Worm (Caenorhabditis elegans) whole organism, young adult: ENCODE results near the gene C01C4.3.

ENCODE experiments used
- B0035.1 ChIP-seq: sonication (generic microtip); optimal IDR thresholded peaks from 2 replicates; lab custom pipeline; 2016; ENCODE audit warnings: missing genetic modification characterization, mild to moderate bottlenecking, missing compliant biosample characterization, missing genotype, missing genetic modification reagents
- F10E7.11 ChIP-seq: sonication (generic microtip); optimal IDR thresholded peaks from 2 replicates; lab custom pipeline; 2017; ENCODE audit warnings: mild to moderate bottlenecking, missing genetic modification characterization, moderate library complexity, missing compliant biosample characterization
- F23B12.7 ChIP-seq: sonication (generic microtip); optimal IDR thresholded peaks from 2 replicates; lab custom pipeline; 2017; ENCODE audit warnings: missing genetic modification characterization, mild to moderate bottlenecking, missing compliant biosample characterization, antibody characterized with exemption, moderate library complexity; ENCODE audit not compliant: insufficient read depth
- F33H1.4 ChIP-seq: fragments of 200-800 bp; sonication (Bioruptor generic); IDR thresholded peaks from 2 replicates; pipeline ENCODE4 v1.3.6; 2022; ENCODE audit warnings: missing genetic modification reagents, missing genetic modification characterization, missing compliant biosample characterization
- F37B4.10 ChIP-seq: fragments of 200-800 bp; sonication (Bioruptor generic); IDR thresholded peaks from 2 replicates; pipeline ENCODE4 v1.3.6; 2022; ENCODE audit warnings: missing genetic modification characterization, missing compliant biosample characterization
- F57A8.1 ChIP-seq: fragments of 200-800 bp; sonication (Bioruptor generic); optimal IDR thresholded peaks from 2 replicates; lab custom pipeline; 2018; ENCODE audit warnings: mild to moderate bottlenecking, missing genetic modification characterization, moderate library complexity, missing compliant biosample characterization
- F57C9.4 ChIP-seq: sonication (generic microtip); optimal IDR thresholded peaks from 2 replicates; lab custom pipeline; 2017; ENCODE audit warnings: mild to moderate bottlenecking, missing genetic modification characterization, missing compliant biosample characterization
- Y67H2A.10 ChIP-seq: fragments of 200-800 bp; sonication (Bioruptor generic); conservative IDR thresholded peaks from 2 replicates; pipeline ENCODE4 v1.3.6; 2022; ENCODE audit warnings: missing genetic modification reagents, missing genetic modification characterization, missing compliant biosample characterization
- ZK185.1 ChIP-seq: sonication (generic microtip); optimal IDR thresholded peaks from 2 replicates; lab custom pipeline; 2016; ENCODE audit warnings: mild to moderate bottlenecking, missing genetic modification characterization, missing compliant biosample characterization; ENCODE audit not compliant: poor library complexity, severe bottlenecking
- ama-1 ChIP-seq, 3 experiments: fragments of 150-350 bp in 1 of 3; sonication (generic microtip) in 2 of 3; optimal IDR thresholded peaks; 2 replicates each; lab custom pipeline; 2014 to 2018; ENCODE audit warnings: missing biosample characterization in 2 of 3, missing genetic modification characterization in 2 of 3, missing genetic modification reagents in 2 of 3
- aptf-2 ChIP-seq: fragments of 200-800 bp; sonication (Bioruptor generic); conservative IDR thresholded peaks from 2 replicates; pipeline ENCODE4 v1.3.6; 2022; ENCODE audit warnings: missing genetic modification reagents, missing genetic modification characterization, missing compliant biosample characterization
- attf-6 ChIP-seq: fragments of 200-800 bp; sonication (Bioruptor generic); IDR thresholded peaks from 2 replicates; pipeline ENCODE4 v1.3.6; 2022; ENCODE audit warnings: missing genetic modification reagents, missing genetic modification characterization, missing compliant biosample characterization
- bed-1 ChIP-seq: fragments of 200-800 bp; sonication (Bioruptor generic); IDR thresholded peaks from 2 replicates; pipeline ENCODE4 v1.3.6; 2022; ENCODE audit warnings: missing genetic modification reagents, missing genetic modification characterization, missing compliant biosample characterization
- ceh-100 ChIP-seq: fragments of 200-800 bp; sonication (Bioruptor generic); IDR thresholded peaks from 2 replicates; pipeline ENCODE4 v1.3.6; 2022; ENCODE audit warnings: missing genetic modification reagents, missing genetic modification characterization, missing compliant biosample characterization
- ceh-27 ChIP-seq: fragments of 200-800 bp; sonication (Bioruptor generic); optimal IDR thresholded peaks from 2 replicates; lab custom pipeline; 2018; ENCODE audit warnings: mild to moderate bottlenecking, missing genetic modification characterization, moderate library complexity, missing compliant biosample characterization
- die-1 ChIP-seq: sonication (generic microtip); optimal IDR thresholded peaks from 2 replicates; lab custom pipeline; 2016; ENCODE audit warnings: missing genotype, mild to moderate bottlenecking, missing genetic modification characterization, missing compliant biosample characterization
- dpl-1 ChIP-seq: fragments of 150-350 bp; optimal IDR thresholded peaks from 2 replicates; lab custom pipeline; 2014; ENCODE audit warnings: missing biosample characterization, missing genetic modification reagents, missing genetic modification characterization
- egrh-3 ChIP-seq: fragments of 200-800 bp; sonication (Bioruptor generic); IDR thresholded peaks from 2 replicates; pipeline ENCODE4 v1.3.6; 2022; ENCODE audit warnings: missing genetic modification reagents, missing genetic modification characterization, missing compliant biosample characterization
- ets-4 ChIP-seq: fragments of 200-800 bp; sonication (Bioruptor generic); optimal IDR thresholded peaks from 2 replicates; lab custom pipeline; 2018; ENCODE audit warnings: mild to moderate bottlenecking, missing genetic modification characterization, missing compliant biosample characterization
- fkh-3 ChIP-seq: sonication (generic microtip); optimal IDR thresholded peaks from 2 replicates; lab custom pipeline; 2016; ENCODE audit warnings: mild to moderate bottlenecking, missing genetic modification characterization, missing compliant biosample characterization
- him-1 ChIP-seq: sonication (generic microtip); optimal IDR thresholded peaks from 2 replicates; lab custom pipeline; 2016; ENCODE audit warnings: missing genotype, missing genetic modification reagents, missing genetic modification characterization, missing compliant biosample characterization
- hlh-26 ChIP-seq: fragments of 200-800 bp; sonication (Bioruptor generic); conservative IDR thresholded peaks from 2 replicates; pipeline ENCODE4 v1.3.6; 2022; ENCODE audit warnings: missing genetic modification reagents, missing genetic modification characterization, missing compliant biosample characterization
- hmg-20 ChIP-seq: fragments of 200-800 bp; sonication (Bioruptor generic); IDR thresholded peaks from 2 replicates; pipeline ENCODE4 v1.3.6; 2022; ENCODE audit warnings: missing genetic modification reagents, missing genetic modification characterization, missing compliant biosample characterization
- hsf-1 ChIP-seq: fragments of 200-800 bp; sonication (Bioruptor generic); IDR thresholded peaks from 2 replicates; pipeline ENCODE4 v1.3.6; 2022; ENCODE audit warnings: missing genetic modification reagents, missing genetic modification characterization, missing compliant biosample characterization
- let-526 ChIP-seq: fragments of 200-800 bp; sonication (Bioruptor generic); IDR thresholded peaks from 2 replicates; pipeline ENCODE4 v1.3.6; 2022; ENCODE audit warnings: missing genetic modification reagents, missing genetic modification characterization, missing compliant biosample characterization
- let-607 ChIP-seq, 2 experiments: fragments of 200-800 bp in 1 of 2; sonication (Bioruptor generic) in 1 of 2; sonication (generic microtip) in 1 of 2; optimal IDR thresholded peaks; 2 replicates each; lab custom pipeline; 2016 to 2018; ENCODE audit warnings: mild to moderate bottlenecking in 2 of 2, missing compliant biosample characterization in 2 of 2, missing genetic modification characterization in 2 of 2, moderate library complexity in 2 of 2, missing genotype in 1 of 2
- lin-54 ChIP-seq: fragments of 200-800 bp; sonication (Bioruptor generic); optimal IDR thresholded peaks from 2 replicates; lab custom pipeline; 2018; ENCODE audit warnings: mild to moderate bottlenecking, missing genetic modification characterization, missing compliant biosample characterization
- madf-10 ChIP-seq: sonication (generic microtip); optimal IDR thresholded peaks from 2 replicates; lab custom pipeline; 2016; ENCODE audit warnings: mild to moderate bottlenecking, missing genetic modification characterization, missing compliant biosample characterization
- nfyb-1 ChIP-seq: fragments of 200-800 bp; sonication (Bioruptor generic); IDR thresholded peaks from 2 replicates; pipeline ENCODE4 v1.3.6; 2022; ENCODE audit warnings: missing genetic modification reagents, missing genetic modification characterization, missing compliant biosample characterization
- pbrm-1 ChIP-seq: fragments of 200-800 bp; sonication (Bioruptor generic); IDR thresholded peaks from 2 replicates; pipeline ENCODE4 v1.3.6; 2022; ENCODE audit warnings: missing genetic modification reagents, missing genetic modification characterization, missing compliant biosample characterization
- repo-1 ChIP-seq: sonication (generic microtip); optimal IDR thresholded peaks from 2 replicates; lab custom pipeline; 2017; ENCODE audit warnings: mild to moderate bottlenecking, missing genetic modification characterization, missing compliant biosample characterization
- rpc-1 ChIP-seq, 2 experiments: fragments of 150-350 bp in 1 of 2; sonication (generic microtip) in 1 of 2; optimal IDR thresholded peaks; 2 replicates each; lab custom pipeline; 2014 to 2018; ENCODE audit warnings: missing biosample characterization in 1 of 2, missing genetic modification characterization in 1 of 2, missing genetic modification reagents in 1 of 2, missing genotype in 1 of 2
- sdz-38 ChIP-seq: sonication (generic microtip); optimal IDR thresholded peaks from 2 replicates; lab custom pipeline; 2016; ENCODE audit warnings: missing genotype, missing genetic modification characterization, missing compliant biosample characterization
- snpc-3.4 ChIP-seq: sonication (generic microtip); optimal IDR thresholded peaks from 2 replicates; lab custom pipeline; 2017; ENCODE audit warnings: missing genetic modification characterization, mild to moderate bottlenecking, missing compliant biosample characterization, antibody characterized with exemption, moderate library complexity, missing genotype, missing genetic modification reagents
- somi-1 ChIP-seq: fragments of 200-800 bp; sonication (Bioruptor generic); optimal IDR thresholded peaks from 2 replicates; lab custom pipeline; 2018; ENCODE audit warnings: mild to moderate bottlenecking, missing genetic modification characterization, missing compliant biosample characterization
- tbp1 ChIP-seq: fragments of 200-800 bp; sonication (Bioruptor generic); optimal IDR thresholded peaks from 2 replicates; lab custom pipeline; 2018; ENCODE audit warnings: mild to moderate bottlenecking, missing genetic modification characterization, missing compliant biosample characterization
- tbx-9 ChIP-seq: sonication (generic microtip); optimal IDR thresholded peaks from 2 replicates; lab custom pipeline; 2016; ENCODE audit warnings: borderline replicate concordance, missing genetic modification characterization, inconsistent platforms, missing compliant biosample characterization
- tlf-1 ChIP-seq: fragments of 200-800 bp; sonication (Bioruptor generic); optimal IDR thresholded peaks from 2 replicates; lab custom pipeline; 2018; ENCODE audit warnings: mild to moderate bottlenecking, missing genetic modification characterization, missing compliant biosample characterization
- zfh-2 ChIP-seq: fragments of 200-800 bp; sonication (Bioruptor generic); conservative IDR thresholded peaks from 2 replicates; pipeline ENCODE4 v1.3.6; 2022; ENCODE audit warnings: missing genetic modification reagents, missing genetic modification characterization, missing compliant biosample characterization
- ztf-18 ChIP-seq: sonication (generic microtip); optimal IDR thresholded peaks from 2 replicates; lab custom pipeline; 2016; ENCODE audit warnings: missing genotype, mild to moderate bottlenecking, missing genetic modification characterization, missing compliant biosample characterization
- ztf-25 ChIP-seq: fragments of 200-800 bp; sonication (Bioruptor generic); IDR thresholded peaks from 2 replicates; pipeline ENCODE4 v1.3.6; 2022; ENCODE audit warnings: missing genetic modification reagents, missing genetic modification characterization, missing compliant biosample characterization
- ztf-6 ChIP-seq: fragments of 200-800 bp; sonication (Bioruptor generic); IDR thresholded peaks from 2 replicates; pipeline ENCODE4 v1.3.6; 2022; ENCODE audit warnings: missing genetic modification reagents, missing genetic modification characterization, missing compliant biosample characterization

C01C4.3 gene

ce11 chrX:3697623-3698022 is 920 bp downstream of the C01C4.3 start (continued):
- peak; percentile 10 for TF ChIP-seq F57C9.4 (tag; lab: Kevin White, UChicago)
- TF ChIP-seq lin-54 (GFP tag; lab: Kevin White, UChicago), result peak; percentile 61
- peak; percentile 35 to 48 for TF ChIP-seq let-607 (tag; optimal IDR thresholded peaks at IDR 0.05; lab: Kevin White, UChicago)
- TF ChIP-seq pbrm-1 (GFP tag; lab: Robert Waterston, UW), result peak; percentile 93
- peak; percentile 76 for TF ChIP-seq somi-1 (GFP tag; lab: Kevin White, UChicago)
- peak; percentile 75 for TF ChIP-seq F23B12.7 (tag; lab: Kevin White, UChicago)
- TF ChIP-seq F57A8.1 (GFP tag; lab: Kevin White, UChicago), result no peak
- TF ChIP-seq aptf-2, result peak; percentile 57; the same call in 1 of the 2 replicates
- peak; percentile 74 for TF ChIP-seq ztf-18
- peak; percentile 95 for TF ChIP-seq rpc-1 (optimal IDR thresholded peaks at IDR 0.05; lab: Kevin White, UChicago)
- peak; percentile 97 for TF ChIP-seq rpc-1 (tag; optimal IDR thresholded peaks at IDR 0.05; lab: Kevin White, UChicago)
- TF ChIP-seq F33H1.4 (GFP tag; lab: Robert Waterston, UW), result no peak
- peak; percentile 65 for TF ChIP-seq B0035.1 (tag; lab: Kevin White, UChicago)
- TF ChIP-seq ZK185.1 (tag; lab: Kevin White, UChicago), result peak; percentile 81
- TF ChIP-seq F37B4.10, result 0 out of 2 replicates have a peak, but pooled peaks have one; percentile 75
- TF ChIP-seq dpl-1 (GFP tag; lab: Kevin White, UChicago), result peak; percentile 7
- peak; percentile 68 for TF ChIP-seq ceh-27 (GFP tag; lab: Kevin White, UChicago)
- TF ChIP-seq zfh-2 (GFP tag; lab: Robert Waterston, UW), result 0 out of 2 replicates have a peak, but pooled peaks have one; percentile 6
- peak; percentile 67 for TF ChIP-seq egrh-3 (GFP tag; lab: Robert Waterston, UW)
- TF ChIP-seq let-526, result 0 out of 2 replicates have a peak, but pooled peaks have one; percentile 29
- TF ChIP-seq tlf-1, result peak; percentile 46
- peak; percentile 54 for TF ChIP-seq repo-1
- peak; percentile 99 for TF ChIP-seq tbp1 (GFP tag; lab: Kevin White, UChicago)
- TF ChIP-seq tbx-9, result no peak
- no peak for TF ChIP-seq ama-1 (optimal IDR thresholded peaks at IDR 0.05; lab: Kevin White, UChicago)
- peak; percentile 75 to 76 for TF ChIP-seq ama-1 (GFP tag; optimal IDR thresholded peaks at IDR 0.05; lab: Kevin White, UChicago)
- TF ChIP-seq nfyb-1 (GFP tag; lab: Robert Waterston, UW), result peak; percentile 83
- 0 out of 2 replicates have a peak, but pooled peaks have one; percentile 78 for TF ChIP-seq bed-1 (GFP tag; lab: Robert Waterston, UW)
- no peak for TF ChIP-seq attf-6 (GFP tag; lab: Robert Waterston, UW)
- no peak for TF ChIP-seq sdz-38 (tag; lab: Kevin White, UChicago)
- TF ChIP-seq madf-10 (tag; lab: Kevin White, UChicago), result peak; percentile 80
- TF ChIP-seq hmg-20 (GFP tag; lab: Robert Waterston, UW), result peak; percentile 62; the same call in 1 of the 2 replicates
- 0 out of 2 replicates have a peak, but pooled peaks have one; percentile 50 for TF ChIP-seq hsf-1
- TF ChIP-seq snpc-3.4 (tag; lab: Kevin White, UChicago), result peak; percentile 77
- peak; percentile 25 for TF ChIP-seq F10E7.11 (tag; lab: Kevin White, UChicago)
- peak; percentile 98 for TF ChIP-seq him-1 (tag; lab: Kevin White, UChicago)
- TF ChIP-seq fkh-3 (tag; lab: Kevin White, UChicago), result no peak
- TF ChIP-seq ceh-100 (GFP tag; lab: Robert Waterston, UW), result peak; percentile 51; the same call in 1 of the 2 replicates
- no peak; the same call in 1 of the 2 replicates for TF ChIP-seq ztf-6 (GFP tag; lab: Robert Waterston, UW)
- TF ChIP-seq hlh-26 (GFP tag; lab: Robert Waterston, UW), result no peak
- no peak for TF ChIP-seq ets-4 (GFP tag; lab: Kevin White, UChicago)
- peak; percentile 95 for TF ChIP-seq die-1 (tag; lab: Kevin White, UChicago)
- TF ChIP-seq Y67H2A.10, result no peak
- TF ChIP-seq ztf-25 (GFP tag; lab: Robert Waterston, UW), result 0 out of 2 replicates have a peak, but pooled peaks have one; percentile 73
